Worm (Caenorhabditis elegans): Measurements from ENCODE around the gene che-7.
A peak's percentile ranks its signal among the peaks of the same experiment; 100 is the strongest.

che-7 gene

DNA sequence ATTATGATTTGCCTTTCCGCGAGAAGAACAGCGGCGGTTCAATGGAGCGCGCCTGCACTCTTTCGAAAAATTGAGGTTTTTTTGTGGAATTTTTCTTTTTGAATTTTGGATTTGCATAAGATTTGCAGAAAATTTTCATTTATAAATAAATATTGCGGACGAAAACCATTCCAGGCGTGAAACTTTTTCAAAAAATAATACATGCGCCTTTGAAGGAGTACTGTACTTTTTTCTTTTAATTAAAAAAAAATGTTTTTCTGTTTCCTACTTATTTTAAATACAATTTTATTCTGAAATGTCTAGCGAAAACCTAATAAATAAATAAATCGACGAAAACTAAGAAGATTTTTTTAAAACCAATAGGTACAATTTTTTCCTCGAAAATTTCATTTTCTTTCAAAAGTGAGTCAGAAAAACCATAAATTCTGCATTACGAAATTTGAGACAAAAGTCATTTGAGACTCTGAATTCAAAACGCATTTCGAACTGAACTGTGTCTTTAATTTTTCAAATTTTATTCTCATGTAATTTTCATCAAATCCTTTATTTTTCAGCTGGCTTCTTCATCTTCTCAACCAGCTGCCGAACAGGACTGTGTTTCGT, 12.1 kb upstream of the che-7 start, which contains the start of gene F26D11.1:
Gene F26D11.1 (plus strand): TSS at position 553 of the 603 bp plus-strand sequence.
- TF ChIP-seq egl-27 (tag; optimal IDR thresholded peaks at IDR 0.05) (no peak), ceh-28 (tag; optimal IDR thresholded peaks at IDR 0.05) (no peak), skn-1 (tag; optimal IDR thresholded peaks at IDR 0.05) (no peak), nhr-76 (tag; optimal IDR thresholded peaks at IDR 0.05) (no peak), snpc-4 (tag; optimal IDR thresholded peaks at IDR 0.05) (no peak)

DNA sequence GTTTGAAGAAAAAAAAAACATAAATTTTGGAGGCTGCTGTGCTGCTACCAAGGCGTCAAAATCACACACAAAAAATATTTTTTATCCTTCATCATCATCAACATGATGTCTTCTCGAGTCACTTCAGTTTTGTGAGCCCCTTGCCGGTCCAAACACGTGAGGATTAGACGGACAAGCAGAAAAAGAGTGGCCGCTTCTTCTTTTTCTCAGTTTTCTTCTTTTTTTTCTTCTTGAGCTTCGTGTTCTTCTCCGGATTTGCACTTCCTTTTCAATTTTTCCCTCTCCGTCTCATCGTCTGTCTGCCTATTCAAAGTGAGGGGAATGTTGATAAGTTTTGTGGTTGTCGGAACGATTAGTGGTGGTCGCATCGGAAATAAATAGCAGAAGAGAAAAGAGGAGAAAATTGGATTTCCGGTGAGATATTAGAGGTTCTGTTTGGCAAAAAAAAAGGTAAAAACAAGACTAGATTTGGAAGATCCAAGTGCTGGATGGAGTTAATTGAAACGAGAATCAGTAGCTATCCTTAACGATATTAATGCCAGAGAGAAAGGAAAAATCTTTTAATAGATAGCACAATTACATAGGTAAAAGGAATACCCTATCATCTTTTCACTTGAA, 11.5 kb upstream of the che-7 start:
- TF ChIP-seq lin-15B (tag; optimal IDR thresholded peaks at IDR 0.05) = peak; percentile 30
- no peak for TF ChIP-seq pqm-1 (tag; optimal IDR thresholded peaks at IDR 0.05)
- TF ChIP-seq hmg-11 (tag; optimal IDR thresholded peaks at IDR 0.05) = no peak
- TF ChIP-seq snpc-4 (tag; optimal IDR thresholded peaks at IDR 0.05) = peak; percentile 43
- peak; percentile 56 for TF ChIP-seq nfya-1 (tag; optimal IDR thresholded peaks at IDR 0.05; ENCODE audit: insufficient read depth)
- TF ChIP-seq mml-1 (tag; optimal IDR thresholded peaks at IDR 0.05) = no peak
- peak; percentile 43 for TF ChIP-seq elt-1 (tag; optimal IDR thresholded peaks at IDR 0.05)
- no peak for TF ChIP-seq ztf-11 (tag; optimal IDR thresholded peaks at IDR 0.05)
- no peak for TF ChIP-seq unc-39 (tag; optimal IDR thresholded peaks at IDR 0.05)
- TF ChIP-seq lin-39 (tag; optimal IDR thresholded peaks at IDR 0.05) = peak; percentile 77
- peak; percentile 34 for TF ChIP-seq fkh-10 (GFP tag; optimal IDR thresholded peaks at IDR 0.05)
- TF ChIP-seq ceh-28 (tag; optimal IDR thresholded peaks at IDR 0.05) = no peak
- TF ChIP-seq nhr-43 (tag; optimal IDR thresholded peaks at IDR 0.05; ENCODE audit: poor library complexity, severe bottlenecking) = no peak
- TF ChIP-seq zag-1 (tag; optimal IDR thresholded peaks at IDR 0.05) = no peak

ce11 chrV:7978798-7979197, 9.8 kb upstream of the che-7 start:
- TF ChIP-seq elt-1 (tag; optimal IDR thresholded peaks at IDR 0.05) = no peak
- peak; percentile 55 for TF ChIP-seq nhr-23 (tag; optimal IDR thresholded peaks at IDR 0.05)
- TF ChIP-seq ceh-82 (tag; optimal IDR thresholded peaks at IDR 0.05) = no peak
- TF ChIP-seq unc-62 (GFP tag; optimal IDR thresholded peaks at IDR 0.05) = no peak
- TF ChIP-seq hmg-11 (tag; optimal IDR thresholded peaks at IDR 0.05) = peak; percentile 32
- TF ChIP-seq aly-2 (tag; optimal IDR thresholded peaks at IDR 0.05) = no peak
- peak; percentile 1 for TF ChIP-seq lin-39 (tag; optimal IDR thresholded peaks at IDR 0.05)
- TF ChIP-seq lin-15B (tag; optimal IDR thresholded peaks at IDR 0.05) = peak; percentile 14
- TF ChIP-seq ZK546.5 (tag; optimal IDR thresholded peaks at IDR 0.05) = no peak
- TF ChIP-seq fos-1 (tag; optimal IDR thresholded peaks at IDR 0.05) = no peak
- TF ChIP-seq nhr-237 (tag; optimal IDR thresholded peaks at IDR 0.05) = no peak
- TF ChIP-seq fkh-2 (tag; optimal IDR thresholded peaks at IDR 0.05) = no peak
- TF ChIP-seq R02D3.7 (tag; optimal IDR thresholded peaks at IDR 0.05) = no peak
- no peak for TF ChIP-seq nhr-12 (tag; optimal IDR thresholded peaks at IDR 0.05)
- TF ChIP-seq pha-4 (tag; optimal IDR thresholded peaks at IDR 0.05) = peak; percentile 73
- TF ChIP-seq nhr-67 (tag; optimal IDR thresholded peaks at IDR 0.05) = no peak
- TF ChIP-seq ztf-11 (tag; optimal IDR thresholded peaks at IDR 0.05) = no peak
- TF ChIP-seq elt-2 (tag; optimal IDR thresholded peaks at IDR 0.05) = peak; percentile 31
- TF ChIP-seq lsy-12 (tag; optimal IDR thresholded peaks at IDR 0.05) = no peak
- TF ChIP-seq egl-27 (tag; optimal IDR thresholded peaks at IDR 0.05) = no peak
- no peak for TF ChIP-seq ztf-4 (tag; optimal IDR thresholded peaks at IDR 0.05)
- no peak for TF ChIP-seq tbx-2 (tag; optimal IDR thresholded peaks at IDR 0.05)
- TF ChIP-seq elt-3 (tag; optimal IDR thresholded peaks at IDR 0.05) = no peak
- TF ChIP-seq nhr-43 (tag; optimal IDR thresholded peaks at IDR 0.05; ENCODE audit: poor library complexity, severe bottlenecking) = no peak
- no peak for TF ChIP-seq nhr-11 (tag; optimal IDR thresholded peaks at IDR 0.05)
- no peak for TF ChIP-seq sea-2 (GFP tag; optimal IDR thresholded peaks at IDR 0.05)
- TF ChIP-seq mdl-1 (tag; optimal IDR thresholded peaks at IDR 0.05) = no peak
- peak; percentile 93 for TF ChIP-seq nhr-25 (tag; optimal IDR thresholded peaks at IDR 0.05)
- peak; percentile 12 for TF ChIP-seq pqm-1 (tag; optimal IDR thresholded peaks at IDR 0.05)
- peak; percentile 32 for TF ChIP-seq nfya-1 (tag; optimal IDR thresholded peaks at IDR 0.05; ENCODE audit: insufficient read depth)
- no peak for TF ChIP-seq ceh-9 (tag; optimal IDR thresholded peaks at IDR 0.05)
- TF ChIP-seq ama-1 (optimal IDR thresholded peaks at IDR 0.05) = no peak
- TF ChIP-seq fkh-10 (GFP tag; optimal IDR thresholded peaks at IDR 0.05) = no peak
- no peak for TF ChIP-seq nhr-28 (tag; optimal IDR thresholded peaks at IDR 0.05)
- peak; percentile 45 for TF ChIP-seq ceh-28 (tag; optimal IDR thresholded peaks at IDR 0.05)
- TF ChIP-seq eor-1 (tag; optimal IDR thresholded peaks at IDR 0.05) = no peak
- no peak for TF ChIP-seq skn-1 (tag; optimal IDR thresholded peaks at IDR 0.05)
- TF ChIP-seq daf-12 (tag; optimal IDR thresholded peaks at IDR 0.05) = no peak
- no peak for TF ChIP-seq nhr-77 (tag; optimal IDR thresholded peaks at IDR 0.05)
- no peak for TF ChIP-seq nhr-76 (tag; optimal IDR thresholded peaks at IDR 0.05)
- no peak for TF ChIP-seq egl-5 (tag; optimal IDR thresholded peaks at IDR 0.05)
- no peak for TF ChIP-seq mml-1 (tag; optimal IDR thresholded peaks at IDR 0.05)
- no peak for TF ChIP-seq unc-39 (tag; optimal IDR thresholded peaks at IDR 0.05)
- no peak for TF ChIP-seq snpc-4 (tag; optimal IDR thresholded peaks at IDR 0.05)
- no peak for TF ChIP-seq jun-1 (tag; optimal IDR thresholded peaks at IDR 0.05)
- TF ChIP-seq zag-1 (tag; optimal IDR thresholded peaks at IDR 0.05) = no peak
